Comparison of ENCODE assay signal across 3 fruit fly cellular contexts in genomic region chr3R:4738494-4739191, dm6.
A peak's percentile ranks its signal among the peaks of the same experiment; 100 is the strongest.
TF ChIP-seq lines count a peak whose summit lies in the region.

No protein-coding gene starts in this region.

TF ChIP-seq in whole organism, embryonic, 481 proteins besides CTCF, POLR2A, EP300 and RAD21 (continued from another document):
- TF ChIP-seq amos (GFP tag; IDR thresholded peaks at IDR 0.05; lab: Robert Waterston, UW; ENCODE audit: partially characterized antibody) = no peak
- TF ChIP-seq gem (tag; optimal IDR thresholded peaks at IDR 0.05; lab: Kevin White, UChicago) = peak; percentile 36
- TF ChIP-seq fd96Cb (tag; optimal IDR thresholded peaks at IDR 0.05; lab: Kevin White, UChicago) = peak; percentile 15
- TF ChIP-seq CG17802 (tag; optimal IDR thresholded peaks at IDR 0.05; lab: Kevin White, UChicago) = no peak
- peak; percentile 22 for TF ChIP-seq dmrt99B (tag; optimal IDR thresholded peaks at IDR 0.05; lab: Kevin White, UChicago)
- TF ChIP-seq mam (GFP tag; optimal IDR thresholded peaks at IDR 0.05; lab: Kevin White, UChicago) = no peak
- no peak for TF ChIP-seq CG12769 (tag; optimal IDR thresholded peaks at IDR 0.05; lab: Kevin White, UChicago)
- peak; percentile 35 for TF ChIP-seq zf30C (GFP tag; optimal IDR thresholded peaks at IDR 0.05; lab: Kevin White, UChicago)
- TF ChIP-seq CG7839 (tag; optimal IDR thresholded peaks at IDR 0.05; lab: Kevin White, UChicago) = peak; percentile 16
- TF ChIP-seq Pdp1 (GFP tag; optimal IDR thresholded peaks at IDR 0.05; lab: Kevin White, UChicago) = peak in 1 of 2 experiments; percentile 91
- peak; percentile 1 for TF ChIP-seq CG10462 (GFP tag; optimal IDR thresholded peaks at IDR 0.05; lab: Kevin White, UChicago)
- peak in 1 of 3 experiments; percentile 43 for TF ChIP-seq Stat92E (GFP tag; optimal IDR thresholded peaks at IDR 0.05; lab: Kevin White, UChicago)
- TF ChIP-seq CG2875 (GFP tag; optimal IDR thresholded peaks at IDR 0.05; lab: Kevin White, UChicago) = peak; percentile 7
- TF ChIP-seq Med (GFP tag; lab: Kevin White, UChicago) = peak; percentile 78
- TF ChIP-seq CG13775 (GFP tag; optimal IDR thresholded peaks at IDR 0.05; lab: Kevin White, UChicago) = no peak
- peak; percentile 34 for TF ChIP-seq CG11504 (tag; optimal IDR thresholded peaks at IDR 0.05; lab: Kevin White, UChicago)
- peak; percentile 8 for TF ChIP-seq CG12155 (GFP tag; optimal IDR thresholded peaks at IDR 0.05; lab: Kevin White, UChicago)
- TF ChIP-seq eve (GFP tag; optimal IDR thresholded peaks at IDR 0.05; lab: Kevin White, UChicago) = peak in 1 of 2 experiments; percentile 26
- no peak for TF ChIP-seq ERR (GFP tag; optimal IDR thresholded peaks at IDR 0.05; lab: Kevin White, UChicago)
- peak; percentile 11 for TF ChIP-seq Asciz (GFP tag; optimal IDR thresholded peaks at IDR 0.05; lab: Kevin White, UChicago)
- TF ChIP-seq CG30403 (GFP tag; optimal IDR thresholded peaks at IDR 0.05; lab: Kevin White, UChicago) = peak; percentile 12
- no peak for TF ChIP-seq CG10274 (GFP tag; optimal IDR thresholded peaks at IDR 0.05; lab: Kevin White, UChicago)
- TF ChIP-seq zfh1 (GFP tag; IDR thresholded peaks at IDR 0.05; lab: Robert Waterston, UW) = no peak
- no peak for TF ChIP-seq grau (tag; optimal IDR thresholded peaks at IDR 0.05; lab: Kevin White, UChicago)
- no peak for TF ChIP-seq Dref (GFP tag; IDR thresholded peaks at IDR 0.05; lab: Robert Waterston, UW)
- TF ChIP-seq Blimp-1 (GFP tag; optimal IDR thresholded peaks at IDR 0.05; lab: Kevin White, UChicago) = peak; percentile 2
- no peak for TF ChIP-seq CG42726 (GFP tag; IDR thresholded peaks at IDR 0.05; lab: Robert Waterston, UW; ENCODE audit: partially characterized antibody)
- no peak for TF ChIP-seq h (optimal IDR thresholded peaks at IDR 0.05; lab: Kevin White, UChicago)
- peak; percentile 18 for TF ChIP-seq CG9437 (GFP tag; optimal IDR thresholded peaks at IDR 0.05; lab: Kevin White, UChicago)
- TF ChIP-seq CG14441 (GFP tag; IDR thresholded peaks at IDR 0.05; lab: Robert Waterston, UW) = no peak
- no peak for TF ChIP-seq CG31365 (tag; optimal IDR thresholded peaks at IDR 0.05; lab: Kevin White, UChicago)
- peak; percentile 8 for TF ChIP-seq Sox100B (GFP tag; optimal IDR thresholded peaks at IDR 0.05; lab: Kevin White, UChicago)
- peak; percentile 40 for TF ChIP-seq phol (tag; optimal IDR thresholded peaks at IDR 0.05; lab: Kevin White, UChicago)
- no peak for TF ChIP-seq pita (GFP tag; optimal IDR thresholded peaks at IDR 0.05; lab: Kevin White, UChicago)
- no peak for TF ChIP-seq trem (tag; optimal IDR thresholded peaks at IDR 0.05; lab: Kevin White, UChicago)
- peak; percentile 27 for TF ChIP-seq CG14710 (tag; optimal IDR thresholded peaks at IDR 0.05; lab: Kevin White, UChicago)
- peak; percentile 42 for TF ChIP-seq CG18262 (tag; optimal IDR thresholded peaks at IDR 0.05; lab: Kevin White, UChicago)
- TF ChIP-seq C15 (GFP tag; IDR thresholded peaks at IDR 0.05; lab: Robert Waterston, UW) = no peak
- TF ChIP-seq CG6254 (GFP tag; optimal IDR thresholded peaks at IDR 0.05; lab: Kevin White, UChicago) = no peak
- TF ChIP-seq tio (GFP tag; optimal IDR thresholded peaks at IDR 0.05; lab: Kevin White, UChicago) = peak; percentile 7

TF ChIP-seq in whole organism, prepupa, 60 proteins besides CTCF, POLR2A, EP300 and RAD21 (continued from another document):
- TF ChIP-seq CG8632 (GFP tag; optimal IDR thresholded peaks at IDR 0.05; lab: Kevin White, UChicago) (peak; percentile 3), Eip78C (GFP tag; lab: Kevin White, UChicago) (peak; percentile 72), acj6 (GFP tag; optimal IDR thresholded peaks at IDR 0.05; lab: Kevin White, UChicago) (peak; percentile 11), dsx (GFP tag; optimal IDR thresholded peaks at IDR 0.05; lab: Kevin White, UChicago; ENCODE audit: poor library complexity, severe bottlenecking) (peak; percentile 9), Hr4 (GFP tag; optimal IDR thresholded peaks at IDR 0.05; lab: Kevin White, UChicago) (peak; percentile 42), CG31627 (GFP tag; optimal IDR thresholded peaks at IDR 0.05; lab: Kevin White, UChicago) (peak; percentile 22), Eip93F (GFP tag; optimal IDR thresholded peaks at IDR 0.05; lab: Kevin White, UChicago) (no peak), Ets21C (GFP tag; optimal IDR thresholded peaks at IDR 0.05; lab: Kevin White, UChicago) (no peak), Sox102F (GFP tag; optimal IDR thresholded peaks at IDR 0.05; lab: Kevin White, UChicago) (peak; percentile 42), Sox14 (GFP tag; optimal IDR thresholded peaks at IDR 0.05; lab: Kevin White, UChicago) (peak; percentile 40), CG6163 (GFP tag; IDR thresholded peaks at IDR 0.05; lab: Robert Waterston, UW) (no peak), CG11902 (GFP tag; optimal IDR thresholded peaks at IDR 0.05; lab: Kevin White, UChicago) (no peak), fd85E (GFP tag; optimal IDR thresholded peaks at IDR 0.05; lab: Kevin White, UChicago) (no peak), CG6276 (GFP tag; optimal IDR thresholded peaks at IDR 0.05; lab: Kevin White, UChicago) (peak; percentile 33), CG32006 (GFP tag; optimal IDR thresholded peaks at IDR 0.05; lab: Kevin White, UChicago) (peak; percentile 69), OdsH (GFP tag; optimal IDR thresholded peaks at IDR 0.05; lab: Kevin White, UChicago) (peak; percentile 47), lz (GFP tag; optimal IDR thresholded peaks at IDR 0.05; lab: Kevin White, UChicago) (peak; percentile 27), Lpt (GFP tag; optimal IDR thresholded peaks at IDR 0.05; lab: Kevin White, UChicago) (no peak), Eip75B (GFP tag; optimal IDR thresholded peaks at IDR 0.05; lab: Kevin White, UChicago) (peak; percentile 4), Hr39 (GFP tag; optimal IDR thresholded peaks at IDR 0.05; lab: Kevin White, UChicago) (peak; percentile 9), net (GFP tag; optimal IDR thresholded peaks at IDR 0.05; lab: Kevin White, UChicago) (peak; percentile 58), Blimp-1 (GFP tag; optimal IDR thresholded peaks at IDR 0.05; lab: Kevin White, UChicago) (no peak), CG10631 (GFP tag; optimal IDR thresholded peaks at IDR 0.05; lab: Kevin White, UChicago) (peak; percentile 39), fkh (GFP tag; optimal IDR thresholded peaks at IDR 0.05; lab: Kevin White, UChicago) (no peak), CG11294 (GFP tag; IDR thresholded peaks at IDR 0.05; lab: Robert Waterston, UW) (no peak), CG8119 (GFP tag; IDR thresholded peaks at IDR 0.05; lab: Robert Waterston, UW) (no peak), CG1621 (tag; optimal IDR thresholded peaks at IDR 0.05; lab: Kevin White, UChicago) (no peak), CG4318 (GFP tag; optimal IDR thresholded peaks at IDR 0.05; lab: Kevin White, UChicago) (peak; percentile 32), CG9139 (GFP tag; optimal IDR thresholded peaks at IDR 0.05; lab: Kevin White, UChicago) (peak; percentile 1)
TF ChIP-seq in whole organism, prepupa: peak in this region for 32.

TF ChIP-seq in whole organism, wandering third instar larva, 38 proteins besides CTCF, POLR2A, EP300 and RAD21 (continued from another document):
- TF ChIP-seq dsf (GFP tag; optimal IDR thresholded peaks at IDR 0.05; lab: Kevin White, UChicago; ENCODE audit: borderline replicate concordance) = no peak
- peak; percentile 95 for TF ChIP-seq Dif (GFP tag; optimal IDR thresholded peaks at IDR 0.05; lab: Kevin White, UChicago; ENCODE audit: partially characterized antibody)
- TF ChIP-seq usp (GFP tag; optimal IDR thresholded peaks at IDR 0.05; lab: Kevin White, UChicago) = no peak
TF ChIP-seq in whole organism, wandering third instar larva: peak in this region for 7.
